Fruit fly (Drosophila melanogaster) whole organism, prepupa: ENCODE data around the gene Awh.

Source experiments
- Blimp-1 ChIP-seq: fragments of 200-800 bp; sonication (Bioruptor generic); optimal IDR thresholded peaks from 3 replicates; lab custom pipeline; 2017; ENCODE audit warnings: missing biosample characterization, missing genetic modification characterization, mild to moderate bottlenecking, moderate library complexity, missing genetic modification reagents
- CG11294 ChIP-seq: fragments of 200-800 bp; sonication (Bioruptor generic); IDR thresholded peaks from 2 replicates; pipeline ENCODE4 v1.3.6; 2022; ENCODE audit warnings: missing biosample characterization, missing genetic modification characterization
- CG11762 ChIP-seq: fragments of 200-800 bp; sonication (Bioruptor generic); optimal IDR thresholded peaks from 3 replicates; lab custom pipeline; 2016; ENCODE audit warnings: missing biosample characterization, missing genetic modification characterization; ENCODE audit not compliant: insufficient read depth
- CG15336 ChIP-seq: fragments of 200-800 bp; sonication (Bioruptor generic); IDR thresholded peaks from 2 replicates; pipeline ENCODE4 v1.3.6; 2022; ENCODE audit warnings: missing biosample characterization, missing genetic modification characterization
- CG1621 ChIP-seq: fragments of 200-800 bp; sonication (Bioruptor generic); optimal IDR thresholded peaks from 3 replicates; lab custom pipeline; 2018; ENCODE audit warnings: missing biosample characterization, mild to moderate bottlenecking, missing genetic modification characterization
- CG3032 ChIP-seq: fragments of 200-800 bp; optimal IDR thresholded peaks from 2 replicates; lab custom pipeline; 2019; ENCODE audit warnings: missing biosample characterization, mild to moderate bottlenecking, missing genetic modification characterization, moderate library complexity
- CG31627 ChIP-seq: fragments of 200-800 bp; sonication (Bioruptor generic); optimal IDR thresholded peaks from 3 replicates; lab custom pipeline; 2016; ENCODE audit warnings: missing biosample characterization, missing genetic modification characterization
- CG32006 ChIP-seq: fragments of 200-800 bp; sonication (Bioruptor generic); optimal IDR thresholded peaks from 3 replicates; lab custom pipeline; 2017; ENCODE audit warnings: missing biosample characterization, mild to moderate bottlenecking, missing genetic modification characterization
- CG3919 ChIP-seq: fragments of 200-800 bp; sonication (Bioruptor generic); optimal IDR thresholded peaks from 3 replicates; lab custom pipeline; 2016; ENCODE audit warnings: missing biosample characterization, missing genetic modification characterization
- CG6792 ChIP-seq: fragments of 200-800 bp; sonication (Bioruptor generic); optimal IDR thresholded peaks from 3 replicates; lab custom pipeline; 2016; ENCODE audit warnings: missing biosample characterization, missing genetic modification characterization
- CG6808 ChIP-seq: fragments of 200-800 bp; sonication (Bioruptor generic); optimal IDR thresholded peaks from 3 replicates; lab custom pipeline; 2017; ENCODE audit warnings: missing biosample characterization, missing genetic modification characterization, mild to moderate bottlenecking, moderate library complexity, missing genetic modification reagents
- CG6854 ChIP-seq: fragments of 200-800 bp; sonication (Bioruptor generic); optimal IDR thresholded peaks from 2 replicates; lab custom pipeline; 2017; ENCODE audit warnings: missing biosample characterization, mild to moderate bottlenecking, missing genetic modification characterization
- CG7368 ChIP-seq: fragments of 200-800 bp; sonication (Bioruptor generic); optimal IDR thresholded peaks from 3 replicates; lab custom pipeline; 2016; ENCODE audit warnings: missing biosample characterization, missing genetic modification characterization
- CG8119 ChIP-seq: fragments of 200-800 bp; sonication (Bioruptor generic); IDR thresholded peaks from 3 replicates; pipeline ENCODE4 v1.3.6; 2022; ENCODE audit warnings: missing biosample characterization, missing genetic modification characterization
- CG8319 ChIP-seq: fragments of 200-800 bp; sonication (Bioruptor generic); optimal IDR thresholded peaks from 3 replicates; lab custom pipeline; 2016; ENCODE audit warnings: missing biosample characterization, missing genetic modification characterization
- CG8632 ChIP-seq: fragments of 200-800 bp; sonication (Bioruptor generic); optimal IDR thresholded peaks from 3 replicates; lab custom pipeline; 2016; ENCODE audit warnings: missing biosample characterization, missing genetic modification characterization
- Eip75B ChIP-seq: fragments of 200-800 bp; sonication (Bioruptor generic); optimal IDR thresholded peaks from 3 replicates; lab custom pipeline; 2016; ENCODE audit warnings: missing biosample characterization, missing genetic modification characterization
- Eip78C ChIP-seq: fragments of 200-800 bp; sonication (Bioruptor generic); peaks from one replicate; lab custom pipeline; 2016; ENCODE audit warnings: missing biosample characterization, missing genetic modification characterization
- Eip93F ChIP-seq: fragments of 200-800 bp; sonication (Bioruptor generic); optimal IDR thresholded peaks from 2 replicates; lab custom pipeline; 2016; ENCODE audit warnings: missing biosample characterization, mild to moderate bottlenecking, missing genetic modification characterization
- Ets21C ChIP-seq: fragments of 200-800 bp; sonication (Bioruptor generic); optimal IDR thresholded peaks from 3 replicates; lab custom pipeline; 2016; ENCODE audit warnings: missing biosample characterization, missing genetic modification characterization
- Ets96B ChIP-seq: fragments of 200-800 bp; optimal IDR thresholded peaks from 2 replicates; lab custom pipeline; 2019; ENCODE audit warnings: missing biosample characterization, mild to moderate bottlenecking, missing genetic modification characterization, moderate library complexity
- Gug ChIP-seq: fragments of 200-800 bp; sonication (Bioruptor generic); IDR thresholded peaks from 2 replicates; pipeline ENCODE4 v1.3.6; 2022; ENCODE audit warnings: missing biosample characterization, missing genetic modification characterization
- Hr38 ChIP-seq: sonication (Bioruptor generic); optimal IDR thresholded peaks from 2 replicates; lab custom pipeline; 2016; ENCODE audit warnings: missing biosample characterization, missing genetic modification characterization
- Hr39 ChIP-seq: fragments of 200-800 bp; sonication (Bioruptor generic); optimal IDR thresholded peaks from 2 replicates; lab custom pipeline; 2016; ENCODE audit warnings: missing biosample characterization, missing genetic modification characterization
- Hr4 ChIP-seq: fragments of 200-800 bp; sonication (Bioruptor generic); optimal IDR thresholded peaks from 3 replicates; lab custom pipeline; 2016; ENCODE audit warnings: missing biosample characterization, missing genetic modification characterization
- Lpt ChIP-seq: fragments of 200-800 bp; sonication (Bioruptor generic); optimal IDR thresholded peaks from 3 replicates; lab custom pipeline; 2016; ENCODE audit warnings: missing biosample characterization, missing genetic modification characterization
- Met ChIP-seq: fragments of 200-800 bp; sonication (Bioruptor generic); optimal IDR thresholded peaks from 3 replicates; lab custom pipeline; 2016; ENCODE audit warnings: missing biosample characterization, missing genetic modification characterization
- OdsH ChIP-seq: fragments of 200-800 bp; sonication (Bioruptor generic); optimal IDR thresholded peaks from 3 replicates; lab custom pipeline; 2016; ENCODE audit warnings: missing biosample characterization, missing genetic modification characterization
- Smox ChIP-seq: fragments of 200-800 bp; sonication (Bioruptor generic); optimal IDR thresholded peaks from 3 replicates; lab custom pipeline; 2016; ENCODE audit warnings: missing biosample characterization, missing genetic modification characterization
- Sox15 ChIP-seq: fragments of 200-800 bp; sonication (Bioruptor generic); optimal IDR thresholded peaks from 3 replicates; lab custom pipeline; 2016; ENCODE audit warnings: missing biosample characterization, missing genetic modification characterization
- acj6 ChIP-seq: fragments of 200-800 bp; sonication (Bioruptor generic); optimal IDR thresholded peaks from 3 replicates; lab custom pipeline; 2016; ENCODE audit warnings: missing biosample characterization, missing genetic modification characterization
- cyc ChIP-seq: fragments of 200-800 bp; sonication (Bioruptor generic); optimal IDR thresholded peaks from 3 replicates; lab custom pipeline; 2016; ENCODE audit warnings: missing biosample characterization, missing genetic modification characterization
- dac ChIP-seq: fragments of 200-800 bp; sonication (Bioruptor generic); optimal IDR thresholded peaks from 2 replicates; lab custom pipeline; 2017; ENCODE audit warnings: missing biosample characterization, mild to moderate bottlenecking, missing genetic modification characterization
- dsx ChIP-seq: fragments of 200-800 bp; optimal IDR thresholded peaks from 3 replicates; lab custom pipeline; 2019; ENCODE audit warnings: missing biosample characterization, mild to moderate bottlenecking, missing genetic modification characterization, moderate library complexity; ENCODE audit not compliant: poor library complexity, severe bottlenecking
- eg ChIP-seq: fragments of 200-800 bp; sonication (Bioruptor generic); IDR thresholded peaks from 3 replicates; pipeline ENCODE4 v1.3.6; 2022; ENCODE audit warnings: missing biosample characterization, missing genetic modification characterization
- esn ChIP-seq: fragments of 200-800 bp; sonication (Bioruptor generic); optimal IDR thresholded peaks from 2 replicates; lab custom pipeline; 2016; ENCODE audit warnings: missing biosample characterization, mild to moderate bottlenecking, missing genetic modification characterization, moderate library complexity
- fkh ChIP-seq: fragments of 200-800 bp; sonication (Bioruptor generic); optimal IDR thresholded peaks from 3 replicates; lab custom pipeline; 2017; ENCODE audit warnings: missing biosample characterization, mild to moderate bottlenecking, missing genetic modification characterization, moderate library complexity
- lz ChIP-seq: fragments of 200-800 bp; sonication (Bioruptor generic); optimal IDR thresholded peaks from 3 replicates; lab custom pipeline; 2016; ENCODE audit warnings: missing biosample characterization, missing genetic modification characterization
- net ChIP-seq: fragments of 200-800 bp; sonication (Bioruptor generic); optimal IDR thresholded peaks from 3 replicates; lab custom pipeline; 2016; ENCODE audit warnings: missing biosample characterization, missing genetic modification characterization
- spab ChIP-seq: fragments of 200-800 bp; sonication (Bioruptor generic); optimal IDR thresholded peaks from 2 replicates; lab custom pipeline; 2017; ENCODE audit warnings: missing biosample characterization, mild to moderate bottlenecking, missing genetic modification characterization, missing genetic modification reagents
- topi ChIP-seq: fragments of 200-800 bp; sonication (Bioruptor generic); optimal IDR thresholded peaks from 3 replicates; lab custom pipeline; 2016; ENCODE audit warnings: missing biosample characterization, missing genetic modification characterization
- vri ChIP-seq: fragments of 200-800 bp; sonication (Bioruptor generic); optimal IDR thresholded peaks from 3 replicates; lab custom pipeline; 2016; ENCODE audit warnings: missing biosample characterization, mild to moderate bottlenecking, missing genetic modification characterization

Gene Awh

DNA sequence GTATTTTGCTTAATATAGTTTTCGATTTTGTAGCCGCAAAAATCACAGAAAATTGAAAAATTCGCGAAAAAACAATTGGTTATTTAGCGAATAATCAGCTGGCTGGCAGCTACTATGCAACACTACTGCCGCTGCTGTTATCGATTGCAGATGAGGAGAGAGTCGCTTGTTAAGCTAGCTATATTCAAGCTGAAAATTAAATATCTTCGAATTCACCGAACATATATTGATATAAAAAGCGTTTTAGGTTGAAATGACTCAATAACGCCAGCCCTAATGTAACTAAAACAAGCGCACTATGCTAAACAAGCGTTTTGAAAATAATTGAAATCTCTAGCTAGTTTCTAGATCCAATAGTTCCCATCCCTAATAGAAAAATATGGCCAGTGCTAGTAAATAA lies 39.7 kb upstream of the Awh start, which contains the start of the genes CG32264, ntc and IntS10 (continued):
- TF ChIP-seq dac (GFP tag; lab: Kevin White, UChicago) (peak; percentile 9), Sox15 (GFP tag; lab: Kevin White, UChicago) (peak; percentile 35), CG3032 (tag; lab: Kevin White, UChicago) (peak; percentile 52), Smox (no peak), CG7368 (GFP tag; lab: Kevin White, UChicago) (peak; percentile 16), fkh (peak; percentile 89), CG11762 (GFP tag; lab: Kevin White, UChicago) (no peak), spab (GFP tag; lab: Kevin White, UChicago) (no peak), Blimp-1 (GFP tag; lab: Kevin White, UChicago) (no peak), CG6792 (GFP tag; lab: Kevin White, UChicago) (peak; percentile 43), Met (GFP tag; lab: Kevin White, UChicago) (no peak), lz (GFP tag; lab: Kevin White, UChicago) (peak; percentile 71), dsx (GFP tag; lab: Kevin White, UChicago) (no peak), Hr38 (no peak), Eip75B (GFP tag; lab: Kevin White, UChicago) (no peak), CG6854 (no peak), esn (GFP tag; lab: Kevin White, UChicago) (peak; percentile 72), eg (GFP tag; lab: Robert Waterston, UW) (no peak), CG15336 (GFP tag; lab: Robert Waterston, UW) (no peak), Lpt (GFP tag; lab: Kevin White, UChicago) (peak; percentile 30), Hr39 (GFP tag; lab: Kevin White, UChicago) (peak; percentile 72), acj6 (GFP tag; lab: Kevin White, UChicago) (peak; percentile 69), net (GFP tag; lab: Kevin White, UChicago) (no peak), cyc (GFP tag; lab: Kevin White, UChicago) (peak; percentile 46), CG8319 (GFP tag; lab: Kevin White, UChicago) (peak; percentile 49), Gug (GFP tag; lab: Robert Waterston, UW) (no peak), topi (GFP tag; lab: Kevin White, UChicago) (peak; percentile 60), CG6808 (GFP tag; lab: Kevin White, UChicago) (no peak)

DNA sequence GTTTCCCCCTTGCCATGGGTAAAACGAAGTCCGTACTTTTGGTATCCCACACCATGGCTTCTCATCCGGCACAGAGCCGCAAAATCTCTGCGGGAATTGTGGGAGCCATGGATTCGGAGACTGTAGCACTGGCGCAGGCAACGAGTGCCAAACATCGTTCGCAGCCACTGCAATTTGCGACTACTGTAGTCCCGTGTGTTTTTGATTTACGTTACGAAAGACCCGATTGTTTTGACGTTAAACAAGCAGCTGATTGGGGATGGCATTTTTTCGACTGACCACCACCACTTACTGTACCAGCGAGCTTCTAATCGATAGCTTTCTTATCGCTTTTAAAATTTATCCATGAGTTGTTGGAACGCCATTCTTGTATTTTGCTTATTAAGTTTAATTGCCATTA lies 36.1 kb upstream of the Awh start, which contains the start of gene CG32262:
Gene CG32262, minus strand, starts transcription at position 254 of the 400 bp plus-strand sequence.
- peak; percentile 25 for TF ChIP-seq esn (GFP tag; lab: Kevin White, UChicago)
- no peak for TF ChIP-seq eg (GFP tag; lab: Robert Waterston, UW)

DNA sequence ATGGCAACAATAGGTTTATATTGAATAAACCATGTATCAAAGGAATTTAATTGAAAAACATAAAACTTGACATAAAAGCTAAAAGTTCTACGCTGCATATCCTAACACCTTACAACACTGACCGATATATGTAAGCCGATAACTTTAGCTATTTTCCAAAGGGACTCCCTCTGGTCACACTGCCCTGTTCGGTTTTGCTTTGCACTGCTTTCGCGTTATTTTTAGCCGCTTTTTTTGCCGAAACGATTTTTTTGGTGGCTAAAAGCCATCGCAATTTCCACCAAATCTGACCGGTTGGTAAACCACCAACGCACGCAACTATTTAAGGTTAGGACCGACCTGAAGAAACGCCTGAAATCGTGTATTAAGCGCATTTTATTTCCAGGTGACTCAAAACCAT lies 34.9 kb upstream of the Awh start, which contains the start of the genes CG32263 and PIG-B:
Gene CG32263, minus strand, starts transcription at position 26 of the 400 bp plus-strand sequence.
Gene PIG-B, plus strand, starts transcription at position 175 of the 400 bp plus-strand sequence.
- TF ChIP-seq Eip78C (GFP tag; lab: Kevin White, UChicago) (peak; percentile 16), eg (GFP tag; lab: Robert Waterston, UW) (no peak)

DNA sequence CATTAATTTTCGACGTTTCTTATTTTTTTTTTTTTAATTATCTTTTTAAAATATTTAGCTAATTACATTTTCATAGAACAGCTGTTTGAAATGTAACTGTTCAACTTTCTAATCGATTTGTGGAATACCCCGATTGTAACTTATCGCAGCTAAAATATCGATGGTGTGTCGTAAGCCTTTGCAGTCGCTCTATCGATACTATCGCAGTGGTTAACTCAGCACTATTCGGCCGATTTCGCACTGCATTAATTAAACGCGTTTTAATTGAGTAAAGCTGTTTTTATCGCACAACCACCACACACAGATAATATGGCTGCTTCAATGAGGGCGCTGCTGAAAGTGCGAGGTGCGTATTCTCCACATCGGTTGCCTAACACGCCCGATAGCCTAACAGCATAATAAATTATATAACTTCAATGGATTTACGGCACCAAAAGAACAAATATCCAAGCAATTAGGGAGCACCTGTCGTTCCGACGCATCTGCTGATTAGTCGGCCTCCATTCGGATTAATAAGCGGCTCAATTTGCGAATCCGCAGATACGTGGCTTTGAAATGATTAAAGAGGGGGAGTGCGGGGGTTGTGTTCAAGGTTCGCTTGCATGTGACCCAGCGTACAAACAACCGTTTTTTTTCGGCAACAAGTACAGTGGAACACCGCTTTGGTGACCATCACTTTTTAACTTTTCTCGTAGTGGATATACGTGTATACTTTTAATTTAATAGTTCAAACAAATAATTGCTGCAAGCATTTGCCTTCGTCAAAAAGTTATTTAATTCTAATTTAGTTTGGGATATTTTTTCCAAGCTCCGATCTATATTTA lies 31.8 kb upstream of the Awh start, which contains the start of gene Scsalpha1:
Gene Scsalpha1, plus strand, starts transcription at position 202 of the 824 bp plus-strand sequence.
- peak; percentile 61 for TF ChIP-seq vri (GFP tag; lab: Kevin White, UChicago)
- TF ChIP-seq CG3919 (GFP tag; lab: Kevin White, UChicago) = peak; percentile 40
- TF ChIP-seq CG11294 (GFP tag; lab: Robert Waterston, UW) = peak; percentile 31; the same call in 1 of the 2 replicates
- peak; percentile 7 for TF ChIP-seq Ets96B (tag; lab: Kevin White, UChicago)
- no peak for TF ChIP-seq net (GFP tag; lab: Kevin White, UChicago)
- peak; percentile 43 for TF ChIP-seq acj6 (GFP tag; lab: Kevin White, UChicago)
- TF ChIP-seq Sox15 (GFP tag; lab: Kevin White, UChicago) = peak; percentile 21
- TF ChIP-seq CG15336 (GFP tag; lab: Robert Waterston, UW) = peak; percentile 46; the same call in 1 of the 2 replicates
- TF ChIP-seq Ets21C (GFP tag; lab: Kevin White, UChicago) = no peak
- TF ChIP-seq CG6854 = peak; percentile 35
- peak; percentile 71 for TF ChIP-seq CG8119
- no peak for TF ChIP-seq Hr38
- TF ChIP-seq CG32006 = no peak
- TF ChIP-seq Eip93F (GFP tag; lab: Kevin White, UChicago) = no peak
- no peak for TF ChIP-seq spab (GFP tag; lab: Kevin White, UChicago)
- TF ChIP-seq CG31627 (GFP tag; lab: Kevin White, UChicago) = peak; percentile 47
- no peak for TF ChIP-seq CG1621 (tag; lab: Kevin White, UChicago)
- TF ChIP-seq Hr39 (GFP tag; lab: Kevin White, UChicago) = peak; percentile 58
- TF ChIP-seq OdsH = peak; percentile 38
- peak; percentile 38 for TF ChIP-seq CG6808 (GFP tag; lab: Kevin White, UChicago)
- peak; percentile 60 for TF ChIP-seq Hr4 (GFP tag; lab: Kevin White, UChicago)
- no peak for TF ChIP-seq CG8632 (GFP tag; lab: Kevin White, UChicago)
- no peak for TF ChIP-seq CG8319 (GFP tag; lab: Kevin White, UChicago)
- peak; percentile 4 for TF ChIP-seq Blimp-1 (GFP tag; lab: Kevin White, UChicago)
